Fruit fly (Drosophila melanogaster) S2 (cell line): Measurements from ENCODE around the gene CG13623.

ENCODE experiments used
- CG8478 ChIP-seq: fragments of >200 bp; optimal IDR thresholded peaks from 2 replicates; lab custom pipeline; 2018
- CTCF ChIP-seq, 2 experiments: fragments of >200 bp; optimal IDR thresholded peaks; 2 replicates each; lab custom pipeline; 2018

DNA sequence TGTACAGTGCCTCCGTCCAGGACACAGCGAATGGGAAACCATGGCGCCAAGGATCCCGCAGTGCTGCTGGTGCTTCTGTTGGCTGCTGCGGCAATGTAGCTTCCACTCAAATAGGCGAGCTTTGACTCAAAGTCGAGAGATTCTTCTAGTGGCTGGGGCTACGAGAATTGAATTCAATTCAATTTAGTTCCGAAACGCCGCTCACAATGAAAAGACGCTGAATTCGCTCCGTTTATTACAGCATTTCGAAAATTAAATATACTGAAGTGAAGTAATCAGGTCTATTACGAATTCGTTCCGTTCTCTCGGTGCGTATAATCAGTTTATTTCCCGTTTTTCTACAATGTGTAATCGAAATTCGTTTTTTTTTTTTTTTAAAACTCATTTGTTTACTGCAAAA lies 18.5 kb upstream of the CG13623 start:
- no peak for TF ChIP-seq CTCF (optimal IDR thresholded peaks at IDR 0.05; lab: Kevin White, UChicago)
- TF ChIP-seq CG8478 (lab: Kevin White, UChicago) = no peak
